Worm (Caenorhabditis elegans): ENCODE results near the gene srj-50.
A peak's percentile ranks its signal among the peaks of the same experiment; 100 is the strongest.

srj-50 gene

ce11 chrV:2830817-2831216, 1.9 kb upstream of the srj-50 start, which contains the start of gene srw-2:
TSS of gene srw-2 (plus strand) at chrV:2830878.
- no peak for TF ChIP-seq nhr-6 (tag; optimal IDR thresholded peaks at IDR 0.05)
- TF ChIP-seq unc-62 (GFP tag; optimal IDR thresholded peaks at IDR 0.05) = no peak
- no peak for TF ChIP-seq nhr-10 (tag; optimal IDR thresholded peaks at IDR 0.05)

ce11 chrV:2836501-2836900, 3.7 kb downstream of the srj-50 start, which contains the start of gene srj-45:
TSS of gene srj-45 (minus strand) at chrV:2836601.
- no peak for TF ChIP-seq ceh-82 (tag; optimal IDR thresholded peaks at IDR 0.05)
- TF ChIP-seq unc-55 (GFP tag; optimal IDR thresholded peaks at IDR 0.05) = no peak

ce11 chrV:2845771-2846170, 13.0 kb downstream of the srj-50 start, which contains the start of gene srj-44:
TSS of gene srj-44 (minus strand) at chrV:2845871.
- no peak for TF ChIP-seq ztf-11 (tag; optimal IDR thresholded peaks at IDR 0.05)
- TF ChIP-seq lin-39 (tag; optimal IDR thresholded peaks at IDR 0.05) = no peak
- no peak for TF ChIP-seq sma-3 (GFP tag; optimal IDR thresholded peaks at IDR 0.05)

- TF ChIP-seq unc-39 (tag; optimal IDR thresholded peaks at IDR 0.05) = no peak
- TF ChIP-seq sma-9 (GFP tag; optimal IDR thresholded peaks at IDR 0.05) = peak; percentile 51
- no peak for TF ChIP-seq sma-9 (tag; optimal IDR thresholded peaks at IDR 0.05)
- TF ChIP-seq fos-1 (tag; optimal IDR thresholded peaks at IDR 0.05) = peak; percentile 65
- no peak for TF ChIP-seq elt-3 (tag; optimal IDR thresholded peaks at IDR 0.05)
- no peak for TF ChIP-seq dmd-4 (tag; optimal IDR thresholded peaks at IDR 0.05)
- no peak for TF ChIP-seq lin-13 (GFP tag; optimal IDR thresholded peaks at IDR 0.05)
- no peak for TF ChIP-seq ceh-82 (tag; optimal IDR thresholded peaks at IDR 0.05)
These were observed 15.6 kb downstream of the srj-50 start, which contains the start of gene srj-49 for ce11 chrV:2848290-2848937. TSS of gene srj-49 (minus strand) at chrV:2848340.

- no peak for TF ChIP-seq R02D3.7 (tag; optimal IDR thresholded peaks at IDR 0.05)
- no peak for TF ChIP-seq Y55F3AM.14 (GFP tag; optimal IDR thresholded peaks at IDR 0.05)
- peak; percentile 36 for TF ChIP-seq fos-1 (tag; optimal IDR thresholded peaks at IDR 0.05)
These were observed 16.3 kb downstream of the srj-50 start, which contains the start of gene ugt-53 for ce11 chrV:2849071-2849470. TSS of gene ugt-53 (plus strand) at chrV:2849343.

- TF ChIP-seq alr-1 (tag; optimal IDR thresholded peaks at IDR 0.05) (no peak), ztf-11 (tag; optimal IDR thresholded peaks at IDR 0.05) (no peak), mab-5 (tag; optimal IDR thresholded peaks at IDR 0.05) (no peak), Y55F3AM.14 (GFP tag; optimal IDR thresholded peaks at IDR 0.05) (no peak), F13H6.1 (tag; optimal IDR thresholded peaks at IDR 0.05) (no peak), sem-4 (tag; optimal IDR thresholded peaks at IDR 0.05) (no peak), nhr-11 (tag; optimal IDR thresholded peaks at IDR 0.05) (no peak), nhr-129 (tag; optimal IDR thresholded peaks at IDR 0.05) (no peak), snpc-4 (tag; optimal IDR thresholded peaks at IDR 0.05) (no peak), C34F6.9 (tag; optimal IDR thresholded peaks at IDR 0.05) (no peak), nhr-77 (tag; optimal IDR thresholded peaks at IDR 0.05) (no peak)
These were observed 22.7 kb downstream of the srj-50 start, which contains the start of gene srj-57 for ce11 chrV:2855473-2855872. TSS of gene srj-57 (minus strand) at chrV:2855573.

- no peak for TF ChIP-seq mdl-1 (tag; optimal IDR thresholded peaks at IDR 0.05)
- TF ChIP-seq elt-1 (tag; optimal IDR thresholded peaks at IDR 0.05) = no peak
These were observed 25.1 kb downstream of the srj-50 start, which contains the start of gene srj-55 for ce11 chrV:2857842-2858241. TSS of gene srj-55 (minus strand) at chrV:2857942.

- TF ChIP-seq C34F6.9 (tag; optimal IDR thresholded peaks at IDR 0.05) = no peak
- TF ChIP-seq nhr-77 (tag; optimal IDR thresholded peaks at IDR 0.05) = no peak
- no peak for TF ChIP-seq ama-1 (optimal IDR thresholded peaks at IDR 0.05)
- TF ChIP-seq gmeb-1 (tag; optimal IDR thresholded peaks at IDR 0.05) = no peak
- no peak for TF ChIP-seq ZK546.5 (tag; optimal IDR thresholded peaks at IDR 0.05)
- no peak for TF ChIP-seq sem-4 (tag; optimal IDR thresholded peaks at IDR 0.05)
- no peak for TF ChIP-seq dmd-4 (tag; optimal IDR thresholded peaks at IDR 0.05)
- no peak for TF ChIP-seq unc-55 (GFP tag; optimal IDR thresholded peaks at IDR 0.05)
- no peak for TF ChIP-seq fos-1 (tag; optimal IDR thresholded peaks at IDR 0.05)
- no peak for TF ChIP-seq lin-11 (tag; optimal IDR thresholded peaks at IDR 0.05)
These were observed 27.0 kb downstream of the srj-50 start, which contains the start of gene srj-54 for ce11 chrV:2859738-2860137. TSS of gene srj-54 (minus strand) at chrV:2859838.

All from whole organism, L2 larva.